Fruit fly (Drosophila melanogaster): ENCODE results near the gene Lectin-galC1.

Lectin-galC1 gene

DNA sequence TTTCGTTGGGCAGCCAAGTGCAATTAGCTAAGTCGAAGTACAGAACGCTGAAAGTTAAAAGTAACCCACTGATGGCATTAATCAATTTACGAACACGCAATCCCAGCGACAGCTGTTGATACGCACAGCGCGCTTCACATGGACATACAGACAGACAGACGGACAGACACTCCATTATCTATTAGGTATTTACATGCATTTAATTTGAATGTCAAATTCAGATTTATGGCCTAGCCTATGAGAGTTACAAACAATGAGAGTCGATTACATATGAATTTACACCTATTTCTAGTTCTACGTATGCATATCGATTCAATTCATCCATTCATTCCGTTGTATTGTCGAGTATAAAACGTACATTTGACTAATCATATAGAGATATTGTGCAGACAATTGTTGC is 25.4 kb downstream of the Lectin-galC1 start, which contains the start of gene CG10237:
Gene CG10237 (minus strand): TSS at position 101 of the 400 bp plus-strand sequence.
- no peak for TF ChIP-seq CG10631 (GFP tag; optimal IDR thresholded peaks at IDR 0.05)
- no peak for TF ChIP-seq Sox102F (GFP tag; optimal IDR thresholded peaks at IDR 0.05)
- TF ChIP-seq CG6163 (GFP tag; IDR thresholded peaks at IDR 0.05), result no peak
- TF ChIP-seq Lpt (GFP tag; optimal IDR thresholded peaks at IDR 0.05), result no peak
- TF ChIP-seq Ets21C (GFP tag; optimal IDR thresholded peaks at IDR 0.05), result no peak
- TF ChIP-seq Sox15 (GFP tag; optimal IDR thresholded peaks at IDR 0.05), result no peak
- no peak for TF ChIP-seq acj6 (GFP tag; optimal IDR thresholded peaks at IDR 0.05)
- no peak for TF ChIP-seq net (GFP tag; optimal IDR thresholded peaks at IDR 0.05)
- TF ChIP-seq CG32006 (GFP tag; optimal IDR thresholded peaks at IDR 0.05), result no peak
- TF ChIP-seq Eip93F (GFP tag; optimal IDR thresholded peaks at IDR 0.05), result no peak
- no peak for TF ChIP-seq CG8119 (GFP tag; IDR thresholded peaks at IDR 0.05)
- TF ChIP-seq achi (GFP tag; optimal IDR thresholded peaks at IDR 0.05), result no peak
- TF ChIP-seq CG16779 (tag; optimal IDR thresholded peaks at IDR 0.05), result no peak
- no peak for TF ChIP-seq fd85E (GFP tag; optimal IDR thresholded peaks at IDR 0.05)
- TF ChIP-seq CG11902 (GFP tag; optimal IDR thresholded peaks at IDR 0.05), result no peak
- TF ChIP-seq esn (GFP tag; optimal IDR thresholded peaks at IDR 0.05), result no peak
- TF ChIP-seq CG1621 (tag; optimal IDR thresholded peaks at IDR 0.05), result no peak
- no peak for TF ChIP-seq CG11294 (GFP tag; IDR thresholded peaks at IDR 0.05)
- TF ChIP-seq ss (GFP tag; optimal IDR thresholded peaks at IDR 0.05), result no peak
- TF ChIP-seq fd59A (GFP tag; optimal IDR thresholded peaks at IDR 0.05), result no peak

DNA sequence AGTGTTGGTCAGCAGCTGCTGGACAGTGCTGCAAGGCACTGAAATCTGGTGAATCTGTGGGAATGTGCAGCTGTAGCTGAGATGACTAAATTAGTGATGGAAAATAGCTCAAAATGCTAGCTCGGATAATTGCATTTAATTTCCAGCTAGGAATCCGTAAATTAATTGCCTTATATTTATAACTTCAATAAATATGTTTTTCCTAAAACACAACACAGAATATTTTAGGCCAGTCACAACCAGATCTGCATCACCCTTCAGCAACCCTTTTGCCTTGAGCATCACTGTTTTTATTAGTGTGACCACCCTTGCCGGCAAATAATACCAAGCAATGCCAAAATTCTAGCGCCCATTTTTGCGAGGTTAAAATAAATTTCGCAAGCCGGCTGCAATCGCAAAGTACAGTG is 27.5 kb downstream of the Lectin-galC1 start, which contains the start of gene Hs2st:
Gene Hs2st (minus strand): TSS at position 17 of the 407 bp plus-strand sequence.
- TF ChIP-seq Sox14 (GFP tag; optimal IDR thresholded peaks at IDR 0.05) (peak; percentile 93), Hr38 (GFP tag; optimal IDR thresholded peaks at IDR 0.05) (peak; percentile 53), CG6163 (GFP tag; IDR thresholded peaks at IDR 0.05) (peak; percentile 88), CG9139 (GFP tag; optimal IDR thresholded peaks at IDR 0.05) (no peak), achi (GFP tag; optimal IDR thresholded peaks at IDR 0.05) (peak; percentile 92), ss (GFP tag; optimal IDR thresholded peaks at IDR 0.05) (peak; percentile 67 to 84), Lpt (GFP tag; optimal IDR thresholded peaks at IDR 0.05) (peak; percentile 88), CG11762 (GFP tag; optimal IDR thresholded peaks at IDR 0.05; ENCODE audit: insufficient read depth) (peak; percentile 84), CG15336 (GFP tag; IDR thresholded peaks at IDR 0.05) (peak; percentile 79), fkh (GFP tag; optimal IDR thresholded peaks at IDR 0.05) (no peak), Hr4 (GFP tag; optimal IDR thresholded peaks at IDR 0.05) (peak; percentile 95), CG3919 (GFP tag; optimal IDR thresholded peaks at IDR 0.05) (peak; percentile 92), esn (GFP tag; optimal IDR thresholded peaks at IDR 0.05) (peak; percentile 95), Sox15 (GFP tag; optimal IDR thresholded peaks at IDR 0.05) (peak; percentile 96), Hr39 (GFP tag; optimal IDR thresholded peaks at IDR 0.05) (peak; percentile 97), topi (GFP tag; optimal IDR thresholded peaks at IDR 0.05) (peak; percentile 94), dsx (GFP tag; optimal IDR thresholded peaks at IDR 0.05; ENCODE audit: poor library complexity, severe bottlenecking) (peak; percentile 75), OdsH (GFP tag; optimal IDR thresholded peaks at IDR 0.05) (peak; percentile 96), svp (GFP tag) (peak; percentile 98), Eip93F (GFP tag; optimal IDR thresholded peaks at IDR 0.05) (peak; percentile 79), eg (GFP tag; IDR thresholded peaks at IDR 0.05) (peak; percentile 86), Gug (GFP tag; IDR thresholded peaks at IDR 0.05) (peak; percentile 89), Ets21C (GFP tag; optimal IDR thresholded peaks at IDR 0.05) (peak; percentile 95), Eip78C (GFP tag) (peak; percentile 97), CG11902 (GFP tag; optimal IDR thresholded peaks at IDR 0.05) (peak; percentile 94), CG3032 (tag; optimal IDR thresholded peaks at IDR 0.05) (peak; percentile 91), CG32006 (GFP tag; optimal IDR thresholded peaks at IDR 0.05) (peak; percentile 90), net (GFP tag; optimal IDR thresholded peaks at IDR 0.05) (peak; percentile 81), fd59A (GFP tag; optimal IDR thresholded peaks at IDR 0.05) (peak; percentile 81), CG16779 (tag; optimal IDR thresholded peaks at IDR 0.05) (peak; percentile 64), lz (GFP tag; optimal IDR thresholded peaks at IDR 0.05) (peak; percentile 96), CG31627 (GFP tag; optimal IDR thresholded peaks at IDR 0.05) (peak; percentile 98), CG6854 (GFP tag; optimal IDR thresholded peaks at IDR 0.05) (peak; percentile 46), CG11294 (GFP tag; IDR thresholded peaks at IDR 0.05) (peak; percentile 71; the same call in 1 of the 2 replicates), CG6808 (GFP tag; optimal IDR thresholded peaks at IDR 0.05) (peak; percentile 81), Met (GFP tag; optimal IDR thresholded peaks at IDR 0.05) (peak; percentile 93), CG8632 (GFP tag; optimal IDR thresholded peaks at IDR 0.05) (peak; percentile 84), CG1621 (tag; optimal IDR thresholded peaks at IDR 0.05) (peak; percentile 77), CG6276 (GFP tag; optimal IDR thresholded peaks at IDR 0.05) (no peak), cyc (GFP tag; optimal IDR thresholded peaks at IDR 0.05) (peak; percentile 96), CG34406 (GFP tag; optimal IDR thresholded peaks at IDR 0.05) (peak; percentile 86), CG8319 (GFP tag; optimal IDR thresholded peaks at IDR 0.05) (peak; percentile 89), CG4318 (GFP tag; optimal IDR thresholded peaks at IDR 0.05) (peak; percentile 81)

All from whole organism, prepupa.